Worm (Caenorhabditis elegans): ENCODE measurements around the gene srx-7.

ce11 chrV:524058-524457 is 35.9 kb upstream of the srx-7 start, which contains the start of gene lipl-3:
- TF ChIP-seq let-526 (GFP tag; IDR thresholded peaks at IDR 0.05): no peak
- TF ChIP-seq F52B5.7 (tag; optimal IDR thresholded peaks at IDR 0.05): no peak
- TF ChIP-seq zfh-2 (GFP tag; conservative IDR thresholded peaks at IDR 0.05): no peak
- TF ChIP-seq ztf-3 (GFP tag; optimal IDR thresholded peaks at IDR 0.05): no peak
- TF ChIP-seq cebp-2 (GFP tag; IDR thresholded peaks at IDR 0.05): no peak
- TF ChIP-seq madf-3 (GFP tag; IDR thresholded peaks at IDR 0.05): no peak
- TF ChIP-seq efl-1 (GFP tag; optimal IDR thresholded peaks at IDR 0.05): no peak
- no peak for TF ChIP-seq snpc-4 (GFP tag; optimal IDR thresholded peaks at IDR 0.05)
- no peak for TF ChIP-seq snpc-4 (tag; optimal IDR thresholded peaks at IDR 0.05)
- no peak for TF ChIP-seq dox-1 (GFP tag; IDR thresholded peaks at IDR 0.05)
